Worm (Caenorhabditis elegans) whole organism, late embryonic: ENCODE data around the gene ttm-2.

Experiments
- C38D4.7 ChIP-seq: fragments of 200-800 bp; sonication (Bioruptor generic); optimal IDR thresholded peaks from 2 replicates; lab custom pipeline; 2018; ENCODE audit warnings: mild to moderate bottlenecking, missing genetic modification characterization, moderate library complexity, missing compliant biosample characterization
- F13H6.1 ChIP-seq: sonication (generic microtip); optimal IDR thresholded peaks from 2 replicates; lab custom pipeline; 2016; ENCODE audit warnings: missing genetic modification characterization, missing compliant biosample characterization
- ahr-1 ChIP-seq: sonication (generic microtip); optimal IDR thresholded peaks from 2 replicates; lab custom pipeline; 2016; ENCODE audit warnings: missing genetic modification characterization, missing compliant biosample characterization
- ceh-14 ChIP-seq: sonication (generic microtip); optimal IDR thresholded peaks from 2 replicates; lab custom pipeline; 2016; ENCODE audit warnings: missing genotype, missing genetic modification characterization, missing compliant biosample characterization
- ceh-18 ChIP-seq: sonication (generic microtip); optimal IDR thresholded peaks from 2 replicates; lab custom pipeline; 2016; ENCODE audit warnings: missing genetic modification characterization, missing compliant biosample characterization
- ceh-2 ChIP-seq: sonication (generic microtip); optimal IDR thresholded peaks from 2 replicates; lab custom pipeline; 2016; ENCODE audit warnings: missing genotype, missing genetic modification characterization, missing compliant biosample characterization
- ceh-24 ChIP-seq: sonication (generic microtip); optimal IDR thresholded peaks from 2 replicates; lab custom pipeline; 2016; ENCODE audit warnings: mild to moderate bottlenecking, missing genetic modification characterization, missing compliant biosample characterization
- ceh-30 ChIP-seq: fragments of 150-350 bp; optimal IDR thresholded peaks from 2 replicates; lab custom pipeline; 2014; ENCODE audit warnings: missing biosample characterization, missing genetic modification characterization
- ceh-31 ChIP-seq: sonication (generic microtip); optimal IDR thresholded peaks from 2 replicates; lab custom pipeline; 2016; ENCODE audit warnings: missing genetic modification characterization, missing compliant biosample characterization
- ceh-45 ChIP-seq: fragments of 200-800 bp; sonication (Bioruptor generic); IDR thresholded peaks from 2 replicates; pipeline ENCODE4 v1.3.6; 2022; ENCODE audit warnings: missing genetic modification reagents, missing genetic modification characterization, missing compliant biosample characterization
- ceh-9 ChIP-seq: sonication (generic microtip); optimal IDR thresholded peaks from 2 replicates; lab custom pipeline; 2016; ENCODE audit warnings: mild to moderate bottlenecking, missing genetic modification characterization, inconsistent platforms, missing compliant biosample characterization
- dmd-4 ChIP-seq: sonication (generic microtip); optimal IDR thresholded peaks from 2 replicates; lab custom pipeline; 2016; ENCODE audit warnings: borderline replicate concordance, missing genetic modification characterization, missing compliant biosample characterization
- dve-1 ChIP-seq: sonication (generic microtip); optimal IDR thresholded peaks from 2 replicates; lab custom pipeline; 2017; ENCODE audit warnings: antibody characterized with exemption, mild to moderate bottlenecking, missing genetic modification characterization, missing compliant biosample characterization
- elt-2 ChIP-seq: sonication (generic microtip); optimal IDR thresholded peaks from 2 replicates; lab custom pipeline; 2016; ENCODE audit warnings: missing genetic modification reagents, missing genetic modification characterization, missing compliant biosample characterization
- elt-4 ChIP-seq: sonication (generic microtip); optimal IDR thresholded peaks from 2 replicates; lab custom pipeline; 2016; ENCODE audit warnings: missing genetic modification characterization, missing compliant biosample characterization
- fax-1 ChIP-seq: sonication (generic microtip); optimal IDR thresholded peaks from 2 replicates; lab custom pipeline; 2016; ENCODE audit warnings: missing genotype, missing genetic modification characterization, missing compliant biosample characterization
- hlh-13 ChIP-seq: fragments of 200-800 bp; sonication (Bioruptor generic); optimal IDR thresholded peaks from 2 replicates; lab custom pipeline; 2018; ENCODE audit warnings: mild to moderate bottlenecking, missing genetic modification characterization, missing compliant biosample characterization
- hlh-15 ChIP-seq: sonication (generic microtip); optimal IDR thresholded peaks from 2 replicates; lab custom pipeline; 2016; ENCODE audit warnings: missing genetic modification characterization, missing compliant biosample characterization
- hlh-6 ChIP-seq: sonication (generic microtip); optimal IDR thresholded peaks from 2 replicates; lab custom pipeline; 2016; ENCODE audit warnings: missing genotype, missing genetic modification characterization, missing compliant biosample characterization
- hlh-8 ChIP-seq: sonication (generic microtip); optimal IDR thresholded peaks from 2 replicates; lab custom pipeline; 2016; ENCODE audit warnings: missing genotype, missing genetic modification characterization, missing compliant biosample characterization
- lim-6 ChIP-seq: sonication (generic microtip); optimal IDR thresholded peaks from 2 replicates; lab custom pipeline; 2016; ENCODE audit warnings: missing genetic modification characterization, missing compliant biosample characterization
- lin-11 ChIP-seq: fragments of 200-800 bp; sonication (Bioruptor generic); optimal IDR thresholded peaks from 2 replicates; lab custom pipeline; 2018; ENCODE audit warnings: mild to moderate bottlenecking, missing genetic modification characterization, missing compliant biosample characterization
- mec-3 ChIP-seq: sonication (generic microtip); optimal IDR thresholded peaks from 2 replicates; lab custom pipeline; 2016; ENCODE audit warnings: borderline replicate concordance, missing genetic modification characterization, missing compliant biosample characterization
- nfya-1 ChIP-seq: sonication (generic microtip); optimal IDR thresholded peaks from 2 replicates; lab custom pipeline; 2017; ENCODE audit warnings: missing genetic modification characterization, mild to moderate bottlenecking, missing compliant biosample characterization, antibody characterized with exemption, moderate library complexity
- nhr-11 ChIP-seq: fragments of 150-350 bp; optimal IDR thresholded peaks from 2 replicates; lab custom pipeline; 2014; ENCODE audit warnings: missing biosample characterization, missing genetic modification characterization
- npax-4 ChIP-seq: sonication (generic microtip); optimal IDR thresholded peaks from 2 replicates; lab custom pipeline; 2016; ENCODE audit warnings: missing genetic modification characterization, missing compliant biosample characterization
- odd-2 ChIP-seq: sonication (generic microtip); optimal IDR thresholded peaks from 2 replicates; lab custom pipeline; 2017; ENCODE audit warnings: antibody characterized with exemption, mild to moderate bottlenecking, missing genetic modification characterization, missing compliant biosample characterization
- pag-3 ChIP-seq: sonication (generic microtip); optimal IDR thresholded peaks from 2 replicates; lab custom pipeline; 2016; ENCODE audit warnings: missing compliant biosample characterization, missing genetic modification characterization, borderline replicate concordance
- pax-1 ChIP-seq: fragments of 150-350 bp; optimal IDR thresholded peaks from 2 replicates; lab custom pipeline; 2014; ENCODE audit warnings: missing biosample characterization, missing genetic modification characterization
- pha-2 ChIP-seq: sonication (generic microtip); optimal IDR thresholded peaks from 2 replicates; lab custom pipeline; 2017; ENCODE audit warnings: mild to moderate bottlenecking, missing genetic modification characterization, missing compliant biosample characterization
- pqm-1 ChIP-seq: sonication (generic microtip); optimal IDR thresholded peaks from 2 replicates; lab custom pipeline; 2016; ENCODE audit warnings: missing genetic modification characterization, missing compliant biosample characterization
- pros-1 ChIP-seq: fragments of 150-350 bp; optimal IDR thresholded peaks from 2 replicates; lab custom pipeline; 2014; ENCODE audit warnings: missing biosample characterization, missing genetic modification reagents, missing genetic modification characterization
- ref-2 ChIP-seq: sonication (generic microtip); optimal IDR thresholded peaks from 2 replicates; lab custom pipeline; 2016; ENCODE audit warnings: missing genetic modification characterization, missing compliant biosample characterization
- rnt-1 ChIP-seq: sonication (generic microtip); optimal IDR thresholded peaks from 2 replicates; lab custom pipeline; 2016; ENCODE audit warnings: missing genetic modification characterization, missing compliant biosample characterization
- sdc-2 ChIP-seq: sonication (generic microtip); optimal IDR thresholded peaks from 2 replicates; lab custom pipeline; 2016; ENCODE audit warnings: missing genotype, missing genetic modification characterization, missing compliant biosample characterization
- sox-2 ChIP-seq: fragments of 200-800 bp; sonication (Bioruptor generic); IDR thresholded peaks from 2 replicates; pipeline ENCODE4 v1.3.6; 2022; ENCODE audit warnings: missing genetic modification reagents, missing genetic modification characterization, missing compliant biosample characterization
- syd-9 ChIP-seq: sonication (generic microtip); optimal IDR thresholded peaks from 2 replicates; lab custom pipeline; 2016; ENCODE audit warnings: mild to moderate bottlenecking, missing genetic modification characterization, moderate library complexity, missing compliant biosample characterization
- tbx-2 ChIP-seq: sonication (generic microtip); optimal IDR thresholded peaks from 2 replicates; lab custom pipeline; 2016; ENCODE audit warnings: missing genetic modification characterization, missing compliant biosample characterization
- tbx-7 ChIP-seq: sonication (generic microtip); optimal IDR thresholded peaks from 2 replicates; lab custom pipeline; 2016; ENCODE audit warnings: missing genotype, missing genetic modification characterization, missing compliant biosample characterization
- ttx-3 ChIP-seq: sonication (generic microtip); optimal IDR thresholded peaks from 2 replicates; lab custom pipeline; 2016; ENCODE audit warnings: missing genetic modification reagents, missing genetic modification characterization, missing compliant biosample characterization
- unc-3 ChIP-seq, 2 experiments: fragments of 200-800 bp in 1 of 2; sonication (Bioruptor generic) in 1 of 2; sonication (generic microtip) in 1 of 2; conservative IDR thresholded peaks in 1 of 2; optimal IDR thresholded peaks in 1 of 2; 2 replicates each; pipeline versions ENCODE4 v1.3.6 to Lab custom; 2016 to 2022; ENCODE audit warnings: missing compliant biosample characterization in 2 of 2, missing genetic modification characterization in 2 of 2, missing genetic modification reagents in 1 of 2
- unc-42 ChIP-seq: sonication (generic microtip); optimal IDR thresholded peaks from 2 replicates; lab custom pipeline; 2016; ENCODE audit warnings: missing genotype, missing genetic modification characterization, missing compliant biosample characterization

Gene ttm-2

ce11 chrII:4739984-4740462 is 26.2 kb downstream of the ttm-2 start, which contains the start of gene eas-1 (continued):
- TF ChIP-seq odd-2 = no peak
- TF ChIP-seq unc-3 (GFP tag; conservative IDR thresholded peaks at IDR 0.05; lab: Robert Waterston, UW) = no peak
- peak; percentile 21 for TF ChIP-seq unc-3 (tag; optimal IDR thresholded peaks at IDR 0.05; lab: Kevin White, UChicago)
- no peak for TF ChIP-seq syd-9 (tag; lab: Kevin White, UChicago)
- no peak for TF ChIP-seq ceh-30 (tag; lab: Kevin White, UChicago)
- no peak for TF ChIP-seq nhr-11
- TF ChIP-seq dmd-4 (tag; lab: Kevin White, UChicago) = no peak
- no peak for TF ChIP-seq hlh-6 (tag; lab: Kevin White, UChicago)
- no peak for TF ChIP-seq ahr-1
- TF ChIP-seq hlh-15 (tag; lab: Kevin White, UChicago) = peak; percentile 13
- peak; percentile 65 for TF ChIP-seq ceh-14 (tag; lab: Kevin White, UChicago)
- no peak for TF ChIP-seq lin-11
- peak; percentile 59 for TF ChIP-seq lim-6 (tag; lab: Kevin White, UChicago)
- TF ChIP-seq F13H6.1 (tag; lab: Kevin White, UChicago) = peak; percentile 54
- peak; percentile 91 for TF ChIP-seq rnt-1
- TF ChIP-seq dve-1 (tag; lab: Kevin White, UChicago) = no peak

- TF ChIP-seq nfya-1 (no peak), pqm-1 (no peak), tbx-2 (tag; lab: Kevin White, UChicago) (no peak), unc-3 (GFP tag; conservative IDR thresholded peaks at IDR 0.05; lab: Robert Waterston, UW) (no peak), unc-3 (tag; optimal IDR thresholded peaks at IDR 0.05; lab: Kevin White, UChicago) (no peak), lin-11 (no peak), pag-3 (tag; lab: Kevin White, UChicago) (no peak), ttx-3 (tag; lab: Kevin White, UChicago) (no peak), pax-1 (tag; lab: Kevin White, UChicago) (no peak), unc-42 (no peak), ceh-45 (GFP tag; lab: Robert Waterston, UW) (no peak), ahr-1 (no peak), tbx-7 (tag; lab: Kevin White, UChicago) (no peak), npax-4 (tag; lab: Kevin White, UChicago) (no peak), pros-1 (tag; lab: Kevin White, UChicago) (no peak)
- TF ChIP-seq, all 69 proteins: peak for 0
Observed at ce11 chrII:4737348-4737747, 28.8 kb downstream of the ttm-2 start, which contains the start of gene ctsa-1.1. Gene ctsa-1.1, plus strand, starts transcription at chrII:4737648.

ce11 chrII:4736585-4736984 is 29.6 kb downstream of the ttm-2 start:
- TF ChIP-seq ahr-1 (no peak), C38D4.7 (no peak), hlh-13 (GFP tag; lab: Kevin White, UChicago) (no peak), ref-2 (tag; lab: Kevin White, UChicago) (no peak), tbx-7 (tag; lab: Kevin White, UChicago) (no peak), sox-2 (GFP tag; lab: Robert Waterston, UW) (no peak), elt-4 (tag; lab: Kevin White, UChicago) (no peak), sdc-2 (tag; lab: Kevin White, UChicago) (no peak), dmd-4 (tag; lab: Kevin White, UChicago) (no peak), ceh-24 (no peak), ceh-2 (tag; lab: Kevin White, UChicago) (no peak), ceh-31 (tag; lab: Kevin White, UChicago) (no peak), fax-1 (tag; lab: Kevin White, UChicago) (no peak), pha-2 (tag; lab: Kevin White, UChicago) (no peak), lin-11 (no peak)

ce11 chrII:4734477-4734876 is 31.7 kb downstream of the ttm-2 start:
- no peak for TF ChIP-seq syd-9 (tag; lab: Kevin White, UChicago)
- TF ChIP-seq mec-3 = no peak
- no peak for TF ChIP-seq ceh-18 (tag; lab: Kevin White, UChicago)
- no peak for TF ChIP-seq elt-2 (tag; lab: Kevin White, UChicago)
- TF ChIP-seq ceh-9 (tag; lab: Kevin White, UChicago) = no peak
- TF ChIP-seq ceh-24 = no peak
- TF ChIP-seq hlh-8 = no peak
- no peak for TF ChIP-seq pha-2 (tag; lab: Kevin White, UChicago)
- TF ChIP-seq, all 69 proteins: peak for 0
